Fruit fly (Drosophila melanogaster) whole organism, embryonic: ENCODE results near the gene Bhmt.

Source experiments
- C15 ChIP-seq: fragments of 200-800 bp; sonication (Bioruptor generic); IDR thresholded peaks from 3 replicates; pipeline ENCODE4 v1.3.6; 2022; ENCODE audit warnings: missing biosample characterization, missing genetic modification characterization
- CG11398 ChIP-seq: fragments of 200-800 bp; sonication (Bioruptor generic); optimal IDR thresholded peaks from 2 replicates; lab custom pipeline; 2016; ENCODE audit warnings: missing biosample characterization, missing genetic modification characterization
- CG12744 ChIP-seq: fragments of 200-800 bp; sonication (Bioruptor generic); optimal IDR thresholded peaks from 2 replicates; lab custom pipeline; 2016; ENCODE audit warnings: missing biosample characterization, missing genetic modification characterization
- CG13424 ChIP-seq: fragments of 200-800 bp; sonication (Bioruptor generic); optimal IDR thresholded peaks from 2 replicates; lab custom pipeline; 2019; ENCODE audit warnings: missing biosample characterization, mild to moderate bottlenecking, missing genetic modification characterization, moderate library complexity
- CG17359 ChIP-seq: fragments of 200-800 bp; sonication (Bioruptor generic); optimal IDR thresholded peaks from 3 replicates; lab custom pipeline; 2018; ENCODE audit warnings: missing biosample characterization, mild to moderate bottlenecking, missing genetic modification characterization, moderate library complexity
- CG17568 ChIP-seq: fragments of 200-800 bp; sonication (Bioruptor generic); optimal IDR thresholded peaks from 2 replicates; lab custom pipeline; 2018; ENCODE audit warnings: missing biosample characterization, mild to moderate bottlenecking, missing genetic modification characterization, moderate library complexity
- CG18262 ChIP-seq: fragments of 200-800 bp; optimal IDR thresholded peaks from 3 replicates; lab custom pipeline; 2019; ENCODE audit warnings: missing biosample characterization, mild to moderate bottlenecking, missing genetic modification characterization, moderate library complexity
- CG6175 ChIP-seq: fragments of 200-800 bp; sonication (Bioruptor generic); IDR thresholded peaks from 3 replicates; pipeline ENCODE4 v1.3.6; 2022; ENCODE audit warnings: missing biosample characterization, missing genetic modification characterization
- CG6254 ChIP-seq: fragments of 200-800 bp; sonication (Bioruptor generic); optimal IDR thresholded peaks from 3 replicates; lab custom pipeline; 2017; ENCODE audit warnings: mild to moderate bottlenecking, missing biosample characterization, missing genetic modification reagents, missing genetic modification characterization
- CG6683 ChIP-seq: fragments of 200-800 bp; sonication (Bioruptor generic); optimal IDR thresholded peaks from 2 replicates; lab custom pipeline; 2017; ENCODE audit warnings: missing biosample characterization, mild to moderate bottlenecking, missing genetic modification characterization, missing genetic modification reagents
- CG7271 ChIP-seq: fragments of 200-800 bp; sonication (Bioruptor generic); optimal IDR thresholded peaks from 2 replicates; lab custom pipeline; 2018; ENCODE audit warnings: missing biosample characterization, mild to moderate bottlenecking, missing genetic modification characterization, moderate library complexity
- CG7357 ChIP-seq: fragments of 200-800 bp; sonication (Bioruptor generic); IDR thresholded peaks from 3 replicates; pipeline ENCODE4 v1.3.6; 2022; ENCODE audit warnings: missing biosample characterization, missing genetic modification characterization
- CG8924 ChIP-seq: fragments of 200-800 bp; optimal IDR thresholded peaks from 3 replicates; lab custom pipeline; 2019; ENCODE audit warnings: missing biosample characterization, mild to moderate bottlenecking, missing genetic modification characterization, moderate library complexity
- CTCF ChIP-seq: fragments of 200-800 bp; sonication (Bioruptor generic); optimal IDR thresholded peaks from 2 replicates; lab custom pipeline; 2017; ENCODE audit warnings: missing biosample characterization, mild to moderate bottlenecking, missing genetic modification characterization, moderate library complexity
- Doc2 ChIP-seq: fragments of 200-800 bp; sonication (Bioruptor generic); IDR thresholded peaks from 2 replicates; pipeline ENCODE4 v1.3.6; 2022; ENCODE audit warnings: missing biosample characterization, missing genetic modification characterization
- Fer2 ChIP-seq: fragments of 200-800 bp; sonication (Bioruptor generic); optimal IDR thresholded peaks from 2 replicates; lab custom pipeline; 2018; ENCODE audit warnings: missing biosample characterization, mild to moderate bottlenecking, missing genetic modification characterization, moderate library complexity
- HHEX ChIP-seq: fragments of 200-800 bp; sonication (Bioruptor generic); optimal IDR thresholded peaks from 3 replicates; lab custom pipeline; 2017; ENCODE audit warnings: missing biosample characterization, mild to moderate bottlenecking, missing genetic modification characterization, missing genetic modification reagents
- NK7.1 ChIP-seq: fragments of 200-800 bp; sonication (Bioruptor generic); optimal IDR thresholded peaks from 3 replicates; lab custom pipeline; 2016; ENCODE audit warnings: missing biosample characterization, missing genetic modification characterization
- Nf-YB ChIP-seq: fragments of 200-800 bp; sonication (Bioruptor generic); optimal IDR thresholded peaks from 3 replicates; lab custom pipeline; 2019; ENCODE audit warnings: missing biosample characterization, mild to moderate bottlenecking, missing genetic modification characterization, moderate library complexity
- Sox102F ChIP-seq: fragments of 200-800 bp; sonication (Bioruptor generic); optimal IDR thresholded peaks from 2 replicates; lab custom pipeline; 2018; ENCODE audit warnings: missing biosample characterization, mild to moderate bottlenecking, missing genetic modification characterization, moderate library complexity
- Stat92E ChIP-seq, 3 experiments: fragments of >200 bp in 2 of 3; fragments of 200-800 bp in 1 of 3; sonication (Bioruptor generic) in 1 of 3; optimal IDR thresholded peaks; 2 replicates each; lab custom pipeline; 2017 to 2019; ENCODE audit warnings: missing biosample characterization in 3 of 3, missing genetic modification characterization in 3 of 3, mild to moderate bottlenecking in 1 of 3, moderate library complexity in 1 of 3
- Taf1 ChIP-seq: fragments of 200-800 bp; sonication (Bioruptor generic); IDR thresholded peaks from 2 replicates; pipeline ENCODE4 v1.3.6; 2022; ENCODE audit warnings: missing biosample characterization, missing genetic modification characterization
- Tbp ChIP-seq: fragments of >200 bp; optimal IDR thresholded peaks from 2 replicates; lab custom pipeline; 2018; ENCODE audit warnings: missing biosample characterization, missing genetic modification characterization
- Vsx1 ChIP-seq: fragments of 200-800 bp; sonication (Bioruptor generic); optimal IDR thresholded peaks from 2 replicates; lab custom pipeline; 2017; ENCODE audit warnings: missing biosample characterization, mild to moderate bottlenecking, missing genetic modification characterization, missing genetic modification reagents
- Xbp1 ChIP-seq: fragments of 200-800 bp; sonication (Bioruptor generic); optimal IDR thresholded peaks from 3 replicates; lab custom pipeline; 2016; ENCODE audit warnings: missing biosample characterization, mild to moderate bottlenecking, missing genetic modification characterization
- amos ChIP-seq: fragments of 200-800 bp; sonication (Bioruptor generic); IDR thresholded peaks from 2 replicates; pipeline ENCODE4 v1.3.6; 2022; ENCODE audit warnings: missing biosample characterization, missing genetic modification characterization; ENCODE audit not compliant: partially characterized antibody
- ap ChIP-seq: fragments of 200-800 bp; sonication (Bioruptor generic); IDR thresholded peaks from 2 replicates; pipeline ENCODE4 v1.3.6; 2022; ENCODE audit warnings: missing biosample characterization, missing genetic modification characterization
- br ChIP-seq: fragments of >200 bp; optimal IDR thresholded peaks from 2 replicates; lab custom pipeline; 2017
- crol ChIP-seq: fragments of 200-800 bp; sonication (Bioruptor generic); IDR thresholded peaks from 2 replicates; pipeline ENCODE4 v1.3.6; 2022; ENCODE audit warnings: missing biosample characterization, missing genetic modification characterization
- crp ChIP-seq, 2 experiments: fragments of 200-800 bp; sonication (Bioruptor generic); optimal IDR thresholded peaks; 2 replicates in 1 of 2; 3 replicates in 1 of 2; lab custom pipeline; 2017; ENCODE audit warnings: missing biosample characterization in 2 of 2, missing genetic modification characterization in 2 of 2, mild to moderate bottlenecking in 1 of 2, moderate library complexity in 1 of 2
- dan ChIP-seq: fragments of 200-800 bp; sonication (Bioruptor generic); IDR thresholded peaks from 2 replicates; pipeline ENCODE4 v1.3.6; 2022; ENCODE audit warnings: missing biosample characterization, missing genetic modification characterization
- dysf ChIP-seq: fragments of 200-800 bp; sonication (Bioruptor generic); IDR thresholded peaks from 3 replicates; pipeline ENCODE4 v1.3.6; 2022; ENCODE audit warnings: missing biosample characterization, missing genetic modification characterization
- esg ChIP-seq: fragments of 200-800 bp; sonication (Bioruptor generic); conservative IDR thresholded peaks from 2 replicates; pipeline ENCODE4 v1.3.6; 2022; ENCODE audit warnings: missing biosample characterization, missing genetic modification characterization
- ewg ChIP-seq: fragments of 200-800 bp; sonication (Bioruptor generic); optimal IDR thresholded peaks from 3 replicates; lab custom pipeline; 2017; ENCODE audit warnings: mild to moderate bottlenecking, missing biosample characterization, missing genetic modification reagents, missing genetic modification characterization
- fd64A ChIP-seq: fragments of 200-800 bp; sonication (Bioruptor generic); optimal IDR thresholded peaks from 3 replicates; lab custom pipeline; 2018; ENCODE audit warnings: missing biosample characterization, mild to moderate bottlenecking, missing genetic modification characterization
- fru ChIP-seq: fragments of >200 bp; optimal IDR thresholded peaks from 2 replicates; lab custom pipeline; 2017
- gsb ChIP-seq: fragments of 200-800 bp; sonication (Bioruptor generic); IDR thresholded peaks from 2 replicates; pipeline ENCODE4 v1.3.6; 2022; ENCODE audit warnings: missing biosample characterization, missing genetic modification characterization
- gsb-n ChIP-seq: fragments of 200-800 bp; sonication (Bioruptor generic); optimal IDR thresholded peaks from 3 replicates; lab custom pipeline; 2018; ENCODE audit warnings: missing biosample characterization, mild to moderate bottlenecking, missing genetic modification characterization
- her ChIP-seq: fragments of 200-800 bp; sonication (Bioruptor generic); optimal IDR thresholded peaks from 2 replicates; lab custom pipeline; 2016; ENCODE audit warnings: missing biosample characterization, missing genetic modification characterization
- kay ChIP-seq: fragments of 200-800 bp; sonication (Bioruptor generic); optimal IDR thresholded peaks from 2 replicates; lab custom pipeline; 2016; ENCODE audit warnings: missing biosample characterization, missing genetic modification characterization
- ken ChIP-seq: fragments of 200-800 bp; sonication (Bioruptor generic); IDR thresholded peaks from 3 replicates; pipeline ENCODE4 v1.3.6; 2022; ENCODE audit warnings: missing biosample characterization, missing genetic modification characterization
- pita ChIP-seq: fragments of 200-800 bp; sonication (Bioruptor generic); optimal IDR thresholded peaks from 2 replicates; lab custom pipeline; 2017; ENCODE audit warnings: missing biosample characterization, mild to moderate bottlenecking, missing genetic modification characterization
- sisA ChIP-seq: fragments of 200-800 bp; sonication (Bioruptor generic); IDR thresholded peaks from 2 replicates; pipeline ENCODE4 v1.3.6; 2022; ENCODE audit warnings: missing biosample characterization, missing genetic modification characterization
- slp2 ChIP-seq: fragments of 200-800 bp; sonication (Bioruptor generic); optimal IDR thresholded peaks from 2 replicates; lab custom pipeline; 2016; ENCODE audit warnings: missing biosample characterization, missing genetic modification characterization
- so ChIP-seq: fragments of 200-800 bp; sonication (Bioruptor generic); IDR thresholded peaks from 3 replicates; pipeline ENCODE4 v1.3.6; 2022; ENCODE audit warnings: missing biosample characterization, missing genetic modification characterization
- ttk ChIP-seq: fragments of 200-800 bp; sonication (Bioruptor generic); IDR thresholded peaks from 2 replicates; pipeline ENCODE4 v2.1.2; 2022; ENCODE audit warnings: missing biosample characterization, missing genetic modification characterization
- unc-4 ChIP-seq: fragments of 200-800 bp; sonication (Bioruptor generic); IDR thresholded peaks from 2 replicates; pipeline ENCODE4 v1.3.6; 2022; ENCODE audit warnings: missing biosample characterization, missing genetic modification characterization; ENCODE audit not compliant: partially characterized antibody
- wek ChIP-seq: fragments of 200-800 bp; sonication (Bioruptor generic); optimal IDR thresholded peaks from 3 replicates; lab custom pipeline; 2018; ENCODE audit warnings: missing biosample characterization, mild to moderate bottlenecking, missing genetic modification characterization, moderate library complexity
- wor ChIP-seq: fragments of 200-800 bp; sonication (Bioruptor generic); IDR thresholded peaks from 2 replicates; pipeline ENCODE4 v1.3.6; 2022; ENCODE audit warnings: missing biosample characterization, missing genetic modification characterization
- zen ChIP-seq: fragments of 200-800 bp; sonication (Bioruptor generic); optimal IDR thresholded peaks from 3 replicates; lab custom pipeline; 2018; ENCODE audit warnings: missing biosample characterization, mild to moderate bottlenecking, missing genetic modification characterization, moderate library complexity

The Bhmt gene

dm6 chr2L:18974063-18974779 lies 17.1 kb upstream of the Bhmt start, which contains the start of the genes L2HGDH and CG10431 (continued):
- TF ChIP-seq CG17359 (tag; lab: Kevin White, UChicago) (peak; percentile 54), Taf1 (GFP tag; lab: Robert Waterston, UW) (no peak), CTCF (GFP tag; lab: Kevin White, UChicago) (no peak), crp (GFP tag; optimal IDR thresholded peaks at IDR 0.05; lab: Kevin White, UChicago) (peak; percentile 71 to 97), br (lab: Kevin White, UChicago) (no peak), Xbp1 (GFP tag; lab: Kevin White, UChicago) (peak; percentile 68), so (GFP tag; lab: Robert Waterston, UW) (0 out of 3 replicates have a peak, but pooled peaks have one; percentile 32), ken (0 out of 3 replicates have a peak, but pooled peaks have one; percentile 51), dysf (peak; percentile 44; the same call in 1 of the 3 replicates), Fer2 (peak; percentile 60), wek (GFP tag; lab: Kevin White, UChicago) (peak; percentile 3), pita (GFP tag; lab: Kevin White, UChicago) (no peak), zen (tag; lab: Kevin White, UChicago) (peak; percentile 66), Tbp (GFP tag; lab: Kevin White, UChicago) (no peak), CG13424 (tag; lab: Kevin White, UChicago) (peak; percentile 75), ttk (GFP tag; lab: Robert Waterston, UW) (no peak; the same call in 1 of the 2 replicates), fd64A (GFP tag; lab: Kevin White, UChicago) (peak; percentile 21), ewg (peak; percentile 21), HHEX (peak; percentile 24), Nf-YB (GFP tag; lab: Kevin White, UChicago) (peak; percentile 37), crol (peak; percentile 99), CG7357 (GFP tag; lab: Robert Waterston, UW) (no peak), NK7.1 (GFP tag; lab: Kevin White, UChicago) (no peak), fru (lab: Kevin White, UChicago) (no peak), gsb (GFP tag; lab: Robert Waterston, UW) (no peak), amos (GFP tag; lab: Robert Waterston, UW) (peak; percentile 37; the same call in 1 of the 2 replicates), C15 (GFP tag; lab: Robert Waterston, UW) (no peak), dan (GFP tag; lab: Robert Waterston, UW) (no peak), CG12744 (no peak), CG18262 (peak; percentile 69), CG6254 (GFP tag; lab: Kevin White, UChicago) (peak; percentile 34), Stat92E (GFP tag; optimal IDR thresholded peaks at IDR 0.05; lab: Kevin White, UChicago) (no peak), wor (no peak), Sox102F (GFP tag; lab: Kevin White, UChicago) (peak; percentile 55), CG7271 (peak; percentile 43), unc-4 (GFP tag; lab: Robert Waterston, UW) (0 out of 2 replicates have a peak, but pooled peaks have one; percentile 17), slp2 (GFP tag; lab: Kevin White, UChicago) (no peak), kay (GFP tag; lab: Kevin White, UChicago) (peak; percentile 56), esg (0 out of 2 replicates have a peak, but pooled peaks have one; percentile 30), Doc2 (no peak), gsb-n (tag; lab: Kevin White, UChicago) (peak; percentile 88), CG17568 (no peak), CG8924 (tag; lab: Kevin White, UChicago) (peak; percentile 85), CG6175 (GFP tag; lab: Robert Waterston, UW) (no peak), ap (no peak), CG11398 (no peak), sisA (GFP tag; lab: Robert Waterston, UW) (no peak), her (no peak), Vsx1 (GFP tag; lab: Kevin White, UChicago) (peak; percentile 72), CG6683 (no peak)
